Worm (Caenorhabditis elegans) whole organism, late embryonic: ENCODE measurements around the gene T04C9.1.

Source experiments
- F13H6.1 ChIP-seq: sonication (generic microtip); optimal IDR thresholded peaks from 2 replicates; lab custom pipeline; 2016; ENCODE audit warnings: missing genetic modification characterization, missing compliant biosample characterization
- ceh-9 ChIP-seq: sonication (generic microtip); optimal IDR thresholded peaks from 2 replicates; lab custom pipeline; 2016; ENCODE audit warnings: mild to moderate bottlenecking, missing genetic modification characterization, inconsistent platforms, missing compliant biosample characterization
- pha-4 ChIP-seq: fragments of 150-350 bp; optimal IDR thresholded peaks from 2 replicates; lab custom pipeline; 2018; ENCODE audit warnings: missing biosample characterization, missing genetic modification reagents, missing genetic modification characterization
- pqm-1 ChIP-seq: sonication (generic microtip); optimal IDR thresholded peaks from 2 replicates; lab custom pipeline; 2016; ENCODE audit warnings: missing genetic modification characterization, missing compliant biosample characterization
- ref-2 ChIP-seq: sonication (generic microtip); optimal IDR thresholded peaks from 2 replicates; lab custom pipeline; 2016; ENCODE audit warnings: missing genetic modification characterization, missing compliant biosample characterization

DNA sequence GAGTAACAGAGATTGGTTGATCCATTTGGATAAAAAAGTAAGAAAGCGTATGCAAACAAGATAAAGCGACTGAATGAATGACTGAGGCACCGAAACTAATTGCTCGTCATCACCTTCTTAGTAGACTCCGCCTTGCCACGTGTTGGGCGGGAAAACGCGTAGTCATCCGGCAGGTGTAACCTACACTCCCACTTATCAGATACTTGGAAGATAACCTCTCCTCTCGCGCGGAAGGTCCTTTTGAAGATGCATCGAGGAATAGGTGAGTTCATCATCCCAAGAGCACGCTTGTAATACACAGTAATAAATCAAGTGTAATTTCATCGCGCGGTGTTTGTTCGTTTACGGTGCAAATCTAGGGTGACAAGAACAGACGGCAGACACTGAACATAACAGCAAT, 53.9 kb downstream of the T04C9.1 start, which contains the start of gene tbx-11:
- TF ChIP-seq pqm-1 (tag; lab: Kevin White, UChicago) (no peak), ceh-9 (tag; lab: Kevin White, UChicago) (no peak), pha-4 (no peak), F13H6.1 (tag; lab: Kevin White, UChicago) (no peak), ref-2 (no peak)
